Worm (Caenorhabditis elegans) whole organism, L4 larva: ENCODE measurements around the gene acn-1.

Experiments
- F37D6.2 ChIP-seq: sonication (generic microtip); optimal IDR thresholded peaks from 2 replicates; lab custom pipeline; 2016; ENCODE audit warnings: mild to moderate bottlenecking, missing genetic modification characterization, missing compliant biosample characterization
- R02D3.7 ChIP-seq: fragments of 150-350 bp; sonication (generic microtip); optimal IDR thresholded peaks from 3 replicates; lab custom pipeline; 2014; ENCODE audit warnings: missing biosample characterization, missing genetic modification characterization
- T20F7.1 ChIP-seq: fragments of 200-800 bp; sonication (Bioruptor generic); optimal IDR thresholded peaks from 2 replicates; lab custom pipeline; 2018; ENCODE audit warnings: mild to moderate bottlenecking, missing genetic modification characterization, missing compliant biosample characterization
- Y105C5A.15 ChIP-seq: fragments of 200-800 bp; sonication (Bioruptor generic); IDR thresholded peaks from 2 replicates; pipeline ENCODE4 v1.3.6; 2022; ENCODE audit warnings: missing genetic modification characterization, missing compliant biosample characterization
- ZK337.2 ChIP-seq: fragments of 200-800 bp; sonication (Bioruptor generic); IDR thresholded peaks from 2 replicates; pipeline ENCODE4 v1.3.6; 2022; ENCODE audit warnings: missing genetic modification reagents, missing genetic modification characterization, missing compliant biosample characterization
- aha-1 ChIP-seq: fragments of 150-350 bp; peaks from one replicate; lab custom pipeline; 2014; ENCODE audit warnings: missing biosample characterization, missing genetic modification characterization
- ama-1 ChIP-seq: fragments of 150-350 bp; optimal IDR thresholded peaks from 2 replicates; lab custom pipeline; 2014; ENCODE audit warnings: inconsistent platforms, mixed read lengths
- arid-1 ChIP-seq: fragments of 200-800 bp; sonication (Bioruptor generic); conservative IDR thresholded peaks from 2 replicates; pipeline ENCODE4 v1.3.6; 2022; ENCODE audit warnings: missing genetic modification reagents, missing genetic modification characterization, missing compliant biosample characterization
- ceh-28 ChIP-seq: fragments of 150-350 bp; optimal IDR thresholded peaks from 2 replicates; lab custom pipeline; 2014; ENCODE audit warnings: missing biosample characterization, missing genetic modification reagents, missing genetic modification characterization
- ceh-44 ChIP-seq: fragments of 200-800 bp; sonication (Bioruptor generic); IDR thresholded peaks from 2 replicates; pipeline ENCODE4 v1.3.6; 2022; ENCODE audit warnings: missing genetic modification reagents, missing genetic modification characterization, missing compliant biosample characterization
- ceh-62 ChIP-seq: sonication (generic microtip); optimal IDR thresholded peaks from 2 replicates; lab custom pipeline; 2017; ENCODE audit warnings: missing biosample characterization, missing genetic modification characterization
- cey-2 ChIP-seq: sonication (generic microtip); optimal IDR thresholded peaks from 3 replicates; lab custom pipeline; 2017; ENCODE audit warnings: missing genetic modification characterization, mild to moderate bottlenecking, missing compliant biosample characterization, antibody characterized with exemption, borderline replicate concordance; ENCODE audit not compliant: insufficient read depth
- daf-12 ChIP-seq: fragments of 150-350 bp; optimal IDR thresholded peaks from 2 replicates; lab custom pipeline; 2014; ENCODE audit warnings: missing biosample characterization, missing genetic modification reagents, missing genetic modification characterization
- daf-16 ChIP-seq, 3 experiments: sonication (generic microtip); optimal IDR thresholded peaks; 2 replicates each; lab custom pipeline; 2016 to 2017; ENCODE audit warnings: missing genetic modification characterization in 3 of 3, missing genetic modification reagents in 3 of 3, mild to moderate bottlenecking in 2 of 3, missing compliant biosample characterization in 2 of 3, missing biosample characterization in 1 of 3, moderate library complexity in 1 of 3
- dmd-6 ChIP-seq: fragments of 200-800 bp; sonication (Bioruptor generic); IDR thresholded peaks from 2 replicates; pipeline ENCODE4 v1.3.6; 2022; ENCODE audit warnings: missing genetic modification reagents, missing genetic modification characterization, missing compliant biosample characterization
- dve-1 ChIP-seq: sonication (generic microtip); optimal IDR thresholded peaks from 2 replicates; lab custom pipeline; 2017; ENCODE audit warnings: antibody characterized with exemption, mild to moderate bottlenecking, missing genetic modification characterization, missing compliant biosample characterization; ENCODE audit not compliant: insufficient read depth
- fkh-10 ChIP-seq: fragments of 150-350 bp; optimal IDR thresholded peaks from 2 replicates; lab custom pipeline; 2014; ENCODE audit warnings: missing biosample characterization, missing genetic modification reagents, missing genetic modification characterization
- gei-8 ChIP-seq: fragments of 200-800 bp; sonication (Bioruptor generic); optimal IDR thresholded peaks from 2 replicates; lab custom pipeline; 2018; ENCODE audit warnings: mild to moderate bottlenecking, missing genetic modification characterization, missing compliant biosample characterization
- hlh-11 ChIP-seq: fragments of 200-800 bp; sonication (Bioruptor generic); optimal IDR thresholded peaks from 2 replicates; lab custom pipeline; 2018; ENCODE audit warnings: mild to moderate bottlenecking, missing genetic modification characterization, missing compliant biosample characterization
- hlh-30 ChIP-seq: sonication (generic microtip); optimal IDR thresholded peaks from 2 replicates; lab custom pipeline; 2017; ENCODE audit warnings: antibody characterized with exemption, mild to moderate bottlenecking, missing genetic modification characterization, missing compliant biosample characterization; ENCODE audit not compliant: insufficient read depth
- hmg-1.1 ChIP-seq: fragments of 200-800 bp; sonication (Bioruptor generic); IDR thresholded peaks from 2 replicates; pipeline ENCODE4 v1.3.6; 2022; ENCODE audit warnings: missing genetic modification reagents, missing genetic modification characterization, missing compliant biosample characterization
- lim-7 ChIP-seq: fragments of 200-800 bp; sonication (Bioruptor generic); IDR thresholded peaks from 2 replicates; pipeline ENCODE4 v1.3.6; 2022; ENCODE audit warnings: missing genetic modification characterization, missing compliant biosample characterization
- lin-13 ChIP-seq: fragments of 150-350 bp; optimal IDR thresholded peaks from 2 replicates; lab custom pipeline; 2014; ENCODE audit warnings: missing biosample characterization, missing genetic modification reagents, missing genetic modification characterization
- lin-15B ChIP-seq: fragments of 150-350 bp; sonication (generic microtip); optimal IDR thresholded peaks from 3 replicates; lab custom pipeline; 2014; ENCODE audit warnings: missing biosample characterization, missing genetic modification characterization
- lin-29 ChIP-seq: fragments of 200-800 bp; sonication (Bioruptor generic); IDR thresholded peaks from 2 replicates; pipeline ENCODE4 v1.3.6; 2022; ENCODE audit warnings: missing genetic modification reagents, missing genetic modification characterization, missing compliant biosample characterization
- mdl-1 ChIP-seq, 2 experiments: fragments of 150-350 bp in 1 of 2; sonication (generic microtip) in 1 of 2; optimal IDR thresholded peaks; 2 replicates each; lab custom pipeline; 2014 to 2017; ENCODE audit warnings: missing biosample characterization in 2 of 2, missing genetic modification characterization in 2 of 2
- mdt-29 ChIP-seq: fragments of 200-800 bp; sonication (Bioruptor generic); IDR thresholded peaks from 2 replicates; pipeline ENCODE4 v1.3.6; 2022; ENCODE audit warnings: missing genetic modification reagents, missing genetic modification characterization, missing compliant biosample characterization
- mep-1 ChIP-seq: fragments of 150-350 bp; sonication (generic microtip); optimal IDR thresholded peaks from 3 replicates; lab custom pipeline; 2014; ENCODE audit warnings: missing biosample characterization, missing genetic modification characterization
- nhr-237 ChIP-seq: sonication (generic microtip); optimal IDR thresholded peaks from 2 replicates; lab custom pipeline; 2017; ENCODE audit warnings: missing biosample characterization, missing genetic modification characterization
- nhr-28 ChIP-seq: fragments of 150-350 bp; optimal IDR thresholded peaks from 2 replicates; lab custom pipeline; 2014; ENCODE audit warnings: missing biosample characterization, missing genetic modification characterization
- nhr-41 ChIP-seq: fragments of 200-800 bp; sonication (Bioruptor generic); IDR thresholded peaks from 2 replicates; pipeline ENCODE4 v1.3.6; 2022; ENCODE audit warnings: missing genetic modification reagents, missing genetic modification characterization, missing compliant biosample characterization
- nhr-42 ChIP-seq: fragments of 200-800 bp; sonication (Bioruptor generic); IDR thresholded peaks from 2 replicates; pipeline ENCODE4 v1.3.6; 2022; ENCODE audit warnings: missing genetic modification characterization, missing compliant biosample characterization
- nhr-76 ChIP-seq: fragments of 150-350 bp; optimal IDR thresholded peaks from 2 replicates; lab custom pipeline; 2014; ENCODE audit warnings: missing biosample characterization, missing genetic modification characterization
- pha-4 ChIP-seq, 2 experiments: fragments of 150-350 bp in 1 of 2; fragments of 200-800 bp in 1 of 2; sonication (Bioruptor generic) in 1 of 2; IDR thresholded peaks in 1 of 2; optimal IDR thresholded peaks in 1 of 2; 2 replicates each; pipeline versions ENCODE4 v1.3.6 to Lab custom; 2014 to 2022; ENCODE audit warnings: missing genetic modification characterization in 2 of 2, missing genetic modification reagents in 2 of 2, missing biosample characterization in 1 of 2, missing compliant biosample characterization in 1 of 2
- php-3 ChIP-seq: fragments of 200-800 bp; sonication (Bioruptor generic); IDR thresholded peaks from 2 replicates; pipeline ENCODE4 v1.3.6; 2022; ENCODE audit warnings: missing genetic modification reagents, missing genetic modification characterization, missing compliant biosample characterization
- pqm-1 ChIP-seq: sonication (generic microtip); optimal IDR thresholded peaks from 2 replicates; lab custom pipeline; 2017; ENCODE audit warnings: missing biosample characterization, missing genetic modification characterization
- rbr-2 ChIP-seq: sonication (generic microtip); optimal IDR thresholded peaks from 2 replicates; lab custom pipeline; 2016; ENCODE audit warnings: missing genotype, missing genetic modification characterization, missing compliant biosample characterization
- snpc-4 ChIP-seq: fragments of 150-350 bp; optimal IDR thresholded peaks from 2 replicates; lab custom pipeline; 2014; ENCODE audit warnings: missing biosample characterization, missing genetic modification characterization
- tra-1 ChIP-seq: fragments of 200-800 bp; sonication (Bioruptor generic); IDR thresholded peaks from 2 replicates; pipeline ENCODE4 v1.3.6; 2022; ENCODE audit warnings: missing genetic modification reagents, missing genetic modification characterization, missing compliant biosample characterization
- unc-39 ChIP-seq: sonication (generic microtip); optimal IDR thresholded peaks from 2 replicates; lab custom pipeline; 2017; ENCODE audit warnings: missing biosample characterization, missing genetic modification characterization
- unc-62 ChIP-seq, 3 experiments: fragments of 150-350 bp in 1 of 3; sonication (generic microtip); optimal IDR thresholded peaks in 2 of 3; peaks in 1 of 3; 1 replicate in 1 of 3; 2 replicates in 2 of 3; lab custom pipeline; 2014 to 2017; ENCODE audit warnings: missing biosample characterization in 3 of 3, missing genetic modification characterization in 3 of 3, missing genetic modification reagents in 3 of 3, missing genotype in 1 of 3

Gene acn-1

ce11 chrX:5116816-5117459 lies 20.1 kb upstream of the acn-1 start, which contains the start of gene apl-1 (continued):
- TF ChIP-seq rbr-2 (tag; lab: Kevin White, UChicago), result no peak

- TF ChIP-seq daf-12 (tag; lab: Kevin White, UChicago), result no peak
- TF ChIP-seq nhr-41 (GFP tag; lab: Robert Waterston, UW), result no peak
- TF ChIP-seq lin-13 (GFP tag; lab: Kevin White, UChicago), result no peak
- TF ChIP-seq mdt-29 (GFP tag; lab: Robert Waterston, UW), result no peak
- no peak for TF ChIP-seq nhr-42 (GFP tag; lab: Robert Waterston, UW)
- no peak for TF ChIP-seq nhr-76 (tag; lab: Kevin White, UChicago)
- no peak for TF ChIP-seq arid-1 (GFP tag; lab: Robert Waterston, UW)
Observed at ce11 chrX:5116180-5116579, 19.3 kb upstream of the acn-1 start.

DNA sequence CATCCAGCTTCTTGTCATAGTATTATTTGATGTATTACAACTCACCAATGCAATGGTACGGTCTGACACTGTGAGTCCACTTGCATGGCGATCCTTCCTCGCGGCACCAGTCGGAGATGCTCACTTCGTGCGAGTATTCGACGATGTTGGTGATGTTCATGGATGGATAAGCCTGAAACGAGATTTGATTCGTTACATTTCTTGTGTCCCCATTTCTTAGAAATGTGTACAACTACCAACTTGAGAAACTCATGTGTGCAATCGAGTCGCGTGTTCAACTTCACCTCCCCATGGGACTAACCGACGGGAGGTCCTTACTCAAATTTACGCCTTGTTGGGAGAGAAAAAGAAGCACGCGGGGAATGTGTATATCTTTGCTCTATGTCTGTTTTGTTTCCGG lies 18.6 kb upstream of the acn-1 start:
- TF ChIP-seq cey-2 (tag; lab: Kevin White, UChicago) (no peak), hlh-30 (tag; lab: Kevin White, UChicago) (peak; percentile 44), ceh-44 (GFP tag; lab: Robert Waterston, UW) (no peak), mdl-1 (tag; optimal IDR thresholded peaks at IDR 0.05; lab: Kevin White, UChicago) (peak in 1 of 2 experiments; percentile 4), fkh-10 (GFP tag; lab: Kevin White, UChicago) (no peak), lim-7 (GFP tag; lab: Robert Waterston, UW) (no peak), ceh-28 (tag; lab: Kevin White, UChicago) (no peak), pha-4 (GFP tag; IDR thresholded peaks at IDR 0.05; lab: Robert Waterston, UW) (no peak), pha-4 (tag; optimal IDR thresholded peaks at IDR 0.05; lab: Kevin White, UChicago) (no peak), hmg-1.1 (0 out of 2 replicates have a peak, but pooled peaks have one; percentile 16), Y105C5A.15 (GFP tag; lab: Robert Waterston, UW) (no peak), tra-1 (GFP tag; lab: Robert Waterston, UW) (no peak), unc-62 (GFP tag; optimal IDR thresholded peaks at IDR 0.05 in 1 of 2; lab: Kevin White, UChicago) (peak in 1 of 2 experiments; percentile 90), unc-62 (tag; optimal IDR thresholded peaks at IDR 0.05; lab: Kevin White, UChicago) (no peak)

DNA sequence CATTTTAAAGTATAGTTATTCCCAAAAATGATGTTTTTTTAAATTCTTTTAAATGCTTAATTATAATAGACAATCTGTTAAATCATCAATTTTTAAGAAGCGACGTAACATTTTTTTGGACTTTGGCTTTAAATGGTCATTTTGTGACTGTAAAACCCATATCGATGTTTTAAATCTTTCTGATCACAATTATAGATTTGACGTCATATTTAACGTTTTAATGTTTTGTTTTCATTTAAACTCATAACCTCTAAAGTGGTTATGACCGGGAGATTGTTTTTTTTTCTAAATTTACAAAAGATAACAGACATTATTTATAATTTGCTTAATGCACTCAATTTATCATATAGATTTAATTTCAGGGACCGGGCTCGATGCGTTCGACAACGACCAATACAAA lies 15.0 kb upstream of the acn-1 start:
- no peak for TF ChIP-seq F37D6.2
- no peak for TF ChIP-seq lin-29 (GFP tag; lab: Robert Waterston, UW)
- TF ChIP-seq aha-1 (tag; lab: Kevin White, UChicago), result peak; percentile 46
- no peak for TF ChIP-seq gei-8 (GFP tag; lab: Kevin White, UChicago)
- TF ChIP-seq unc-39, result no peak
- TF ChIP-seq mep-1 (tag; lab: Kevin White, UChicago), result peak; percentile 8
- peak in 1 of 2 experiments; percentile 95 for TF ChIP-seq unc-62 (GFP tag; optimal IDR thresholded peaks at IDR 0.05 in 1 of 2; lab: Kevin White, UChicago)
- no peak for TF ChIP-seq unc-62 (tag; optimal IDR thresholded peaks at IDR 0.05; lab: Kevin White, UChicago)
- TF ChIP-seq, all 104 proteins: peak for 3

ce11 chrX:5109130-5109529 lies 12.3 kb upstream of the acn-1 start, which contains the start of gene C42D8.1:
Gene C42D8.1, plus strand, starts transcription at chrX:5109506.
- peak in 1 of 2 experiments; percentile 45 for TF ChIP-seq unc-62 (GFP tag; optimal IDR thresholded peaks at IDR 0.05 in 1 of 2; lab: Kevin White, UChicago)
- TF ChIP-seq unc-62 (tag; optimal IDR thresholded peaks at IDR 0.05; lab: Kevin White, UChicago), result no peak
- no peak for TF ChIP-seq gei-8 (GFP tag; lab: Kevin White, UChicago)
- no peak for TF ChIP-seq ceh-28 (tag; lab: Kevin White, UChicago)
- no peak for TF ChIP-seq snpc-4 (tag; lab: Kevin White, UChicago)
- no peak for TF ChIP-seq ceh-62 (tag; lab: Kevin White, UChicago)
- no peak for TF ChIP-seq ZK337.2 (GFP tag; lab: Robert Waterston, UW)
- TF ChIP-seq dve-1, result peak; percentile 73
- TF ChIP-seq nhr-237 (tag; lab: Kevin White, UChicago), result no peak
- no peak for TF ChIP-seq T20F7.1 (GFP tag; lab: Kevin White, UChicago)
- no peak for TF ChIP-seq daf-16 (GFP tag; optimal IDR thresholded peaks at IDR 0.05; lab: Kevin White, UChicago)
- TF ChIP-seq daf-16 (tag; optimal IDR thresholded peaks at IDR 0.05; lab: Kevin White, UChicago), result peak; percentile 96
- TF ChIP-seq dmd-6 (GFP tag; lab: Robert Waterston, UW), result 0 out of 2 replicates have a peak, but pooled peaks have one; percentile 25
- peak; percentile 82 for TF ChIP-seq php-3 (GFP tag; lab: Robert Waterston, UW)
- TF ChIP-seq pqm-1, result peak; percentile 96
- TF ChIP-seq mep-1 (tag; lab: Kevin White, UChicago), result no peak
- TF ChIP-seq R02D3.7, result no peak
- peak; percentile 53 for TF ChIP-seq hlh-11 (tag; lab: Kevin White, UChicago)
- TF ChIP-seq ama-1, result no peak
- peak; percentile 67 for TF ChIP-seq nhr-28 (tag; lab: Kevin White, UChicago)
- TF ChIP-seq lin-15B (tag; lab: Kevin White, UChicago), result no peak
- TF ChIP-seq aha-1 (tag; lab: Kevin White, UChicago), result no peak
